Worm (Caenorhabditis elegans): ENCODE results near the gene mpst-3.

mpst-3 gene

DNA sequence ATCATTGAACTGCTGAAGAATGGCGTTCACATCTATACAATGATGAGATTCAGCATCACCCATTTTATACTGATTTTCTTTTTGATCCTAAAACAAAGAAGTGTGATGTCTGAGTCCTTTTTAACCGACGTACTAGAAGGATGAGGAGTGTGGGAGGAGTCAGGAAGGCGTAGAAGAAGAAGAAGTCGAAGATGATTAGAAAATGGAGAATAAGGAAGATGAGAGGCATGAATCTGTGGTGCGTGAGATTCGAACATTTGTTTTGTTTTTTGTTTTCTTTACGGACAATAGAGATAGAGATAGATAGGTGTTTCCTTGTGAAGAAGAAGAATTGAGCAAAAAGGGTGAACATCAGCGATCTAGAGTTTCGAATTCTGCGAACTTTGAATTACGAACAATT is 36.9 kb upstream of the mpst-3 start, which contains the start of gene npr-13:
npr-13 (minus strand) TSS at position 101 of the 400 bp plus-strand sequence.
- TF ChIP-seq flh-1 (GFP tag; optimal IDR thresholded peaks at IDR 0.05) (no peak), nhr-237 (tag; optimal IDR thresholded peaks at IDR 0.05) (no peak), lin-13 (tag; optimal IDR thresholded peaks at IDR 0.05) (no peak), lin-32 (GFP tag; optimal IDR thresholded peaks at IDR 0.05) (no peak), hlh-1 (tag; optimal IDR thresholded peaks at IDR 0.05) (no peak), pha-4 (tag; optimal IDR thresholded peaks at IDR 0.05) (no peak), sptf-1 (tag; optimal IDR thresholded peaks at IDR 0.05) (no peak), ceh-43 (GFP tag; optimal IDR thresholded peaks at IDR 0.05) (no peak), unc-39 (tag; optimal IDR thresholded peaks at IDR 0.05) (no peak), drap-1 (GFP tag; optimal IDR thresholded peaks at IDR 0.05) (no peak), ztf-11 (tag; optimal IDR thresholded peaks at IDR 0.05) (no peak), mls-2 (tag; optimal IDR thresholded peaks at IDR 0.05) (no peak), nhr-28 (tag; optimal IDR thresholded peaks at IDR 0.05) (no peak), mab-5 (tag; optimal IDR thresholded peaks at IDR 0.05) (no peak), elt-1 (tag; optimal IDR thresholded peaks at IDR 0.05; ENCODE audit: borderline replicate concordance, insufficient read depth) (no peak)

DNA sequence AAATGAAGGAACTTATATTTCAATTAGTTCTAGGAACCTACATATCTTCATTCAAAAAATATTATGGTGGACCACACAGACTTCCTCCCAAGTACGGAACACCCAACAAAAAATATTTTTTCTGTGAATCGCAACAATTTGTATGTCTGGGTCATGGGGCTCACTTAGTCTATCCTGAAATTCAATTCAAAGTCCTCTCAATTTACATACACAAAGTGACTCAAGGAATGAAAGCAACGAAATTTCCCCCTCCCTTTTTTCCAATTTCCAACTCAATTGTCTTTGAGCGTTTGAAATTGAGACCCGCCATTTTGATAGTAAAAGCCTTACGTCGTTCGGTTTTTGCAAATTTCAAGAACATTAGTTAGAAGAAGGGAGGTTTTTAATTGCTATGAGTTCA is 36.1 kb upstream of the mpst-3 start:
- TF ChIP-seq nhr-28 (tag; optimal IDR thresholded peaks at IDR 0.05) = no peak
- peak; percentile 70 for TF ChIP-seq ces-1 (GFP tag; optimal IDR thresholded peaks at IDR 0.05)

DNA sequence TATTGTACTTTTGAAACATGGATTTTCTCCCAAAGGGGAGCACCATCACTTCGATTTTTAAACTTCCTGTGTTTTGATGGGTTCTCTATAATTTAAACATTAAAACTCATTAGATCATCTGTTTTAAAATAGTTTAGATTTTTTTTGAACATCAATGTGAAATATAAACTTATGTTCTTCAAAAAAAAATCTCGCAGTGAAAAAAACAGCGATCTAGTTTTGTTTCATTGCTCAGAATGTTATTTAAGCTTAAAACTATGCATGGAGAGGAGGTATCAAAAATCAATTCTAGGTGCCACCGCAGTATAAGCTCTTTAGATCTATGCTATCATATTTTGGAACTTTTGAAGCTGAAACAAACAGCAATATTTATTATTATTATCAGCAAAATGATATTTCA is 27.3 kb upstream of the mpst-3 start, which contains the start of gene gcy-14:
gcy-14 (minus strand) TSS at position 101 of the 400 bp plus-strand sequence.
- no peak for TF ChIP-seq lin-13 (tag; optimal IDR thresholded peaks at IDR 0.05)
- TF ChIP-seq elt-3 (tag; optimal IDR thresholded peaks at IDR 0.05) = no peak
- TF ChIP-seq ces-1 (GFP tag; optimal IDR thresholded peaks at IDR 0.05) = no peak
- no peak for TF ChIP-seq lin-32 (GFP tag; optimal IDR thresholded peaks at IDR 0.05)
- TF ChIP-seq unc-62 (GFP tag; optimal IDR thresholded peaks at IDR 0.05) = no peak
- TF ChIP-seq bed-3 (GFP tag; optimal IDR thresholded peaks at IDR 0.05) = no peak
- TF ChIP-seq pha-4 (tag; optimal IDR thresholded peaks at IDR 0.05) = no peak

DNA sequence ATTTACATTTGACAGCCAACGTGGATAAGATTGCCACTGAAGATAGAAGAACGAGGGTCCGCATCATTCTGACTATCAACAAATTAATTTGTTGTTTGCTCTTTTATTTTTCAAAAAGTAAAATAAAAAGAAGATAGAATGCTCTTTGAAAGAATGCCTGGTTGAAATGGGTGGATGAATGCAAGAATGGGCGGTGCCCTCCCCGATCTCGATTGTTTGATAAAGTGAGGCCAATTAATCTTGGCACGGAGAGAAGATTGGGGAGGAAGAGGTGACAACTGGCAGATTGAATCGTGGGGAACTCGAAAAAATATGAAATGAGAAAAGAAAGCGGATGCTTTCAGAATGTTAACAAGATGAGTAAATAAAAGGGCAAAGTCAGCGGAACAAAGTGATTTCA is 24.1 kb upstream of the mpst-3 start, which contains the start of gene ZC412.3:
ZC412.3 (minus strand) TSS at position 183 of the 400 bp plus-strand sequence.
- TF ChIP-seq lin-13 (tag; optimal IDR thresholded peaks at IDR 0.05) (no peak), hlh-1 (tag; optimal IDR thresholded peaks at IDR 0.05) (peak; percentile 19), unc-120 (tag; optimal IDR thresholded peaks at IDR 0.05; ENCODE audit: poor library complexity, severe bottlenecking) (peak; percentile 63)

DNA sequence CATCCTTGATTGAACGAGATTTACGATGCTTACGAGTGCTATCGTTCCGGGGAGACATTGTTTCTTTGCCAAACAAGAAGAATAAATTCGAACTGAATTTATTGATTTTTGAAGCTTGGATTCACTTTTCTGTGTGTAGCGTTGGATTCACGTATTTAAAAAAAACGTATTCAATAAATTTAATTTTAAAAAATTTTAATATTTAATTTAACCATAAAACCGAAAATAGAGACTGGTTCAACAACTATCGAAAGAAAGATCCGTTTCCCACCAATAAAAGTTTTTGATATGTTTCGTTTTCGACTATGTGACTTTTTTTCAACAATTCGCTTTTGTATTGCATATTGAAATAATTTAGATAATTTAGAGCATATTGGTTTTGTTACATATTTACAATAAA is 20.1 kb upstream of the mpst-3 start, which contains the start of gene ZC412.5:
ZC412.5 (minus strand) TSS at position 101 of the 400 bp plus-strand sequence.
- TF ChIP-seq ceh-43 (GFP tag; optimal IDR thresholded peaks at IDR 0.05) = no peak
- no peak for TF ChIP-seq blmp-1 (tag; optimal IDR thresholded peaks at IDR 0.05)
- no peak for TF ChIP-seq cnd-1 (tag; optimal IDR thresholded peaks at IDR 0.05)
- no peak for TF ChIP-seq snpc-4 (tag; optimal IDR thresholded peaks at IDR 0.05)
- no peak for TF ChIP-seq sem-2 (GFP tag; optimal IDR thresholded peaks at IDR 0.05)
- no peak for TF ChIP-seq nhr-28 (tag; optimal IDR thresholded peaks at IDR 0.05)
- no peak for TF ChIP-seq lsy-2 (tag; optimal IDR thresholded peaks at IDR 0.05)
- TF ChIP-seq nhr-12 (tag; optimal IDR thresholded peaks at IDR 0.05) = no peak
- TF ChIP-seq unc-120 (tag; optimal IDR thresholded peaks at IDR 0.05; ENCODE audit: poor library complexity, severe bottlenecking) = no peak
- TF ChIP-seq nhr-76 (tag; optimal IDR thresholded peaks at IDR 0.05) = no peak
- no peak for TF ChIP-seq unc-39 (tag; optimal IDR thresholded peaks at IDR 0.05)
- no peak for TF ChIP-seq ceh-39 (tag; optimal IDR thresholded peaks at IDR 0.05)

DNA sequence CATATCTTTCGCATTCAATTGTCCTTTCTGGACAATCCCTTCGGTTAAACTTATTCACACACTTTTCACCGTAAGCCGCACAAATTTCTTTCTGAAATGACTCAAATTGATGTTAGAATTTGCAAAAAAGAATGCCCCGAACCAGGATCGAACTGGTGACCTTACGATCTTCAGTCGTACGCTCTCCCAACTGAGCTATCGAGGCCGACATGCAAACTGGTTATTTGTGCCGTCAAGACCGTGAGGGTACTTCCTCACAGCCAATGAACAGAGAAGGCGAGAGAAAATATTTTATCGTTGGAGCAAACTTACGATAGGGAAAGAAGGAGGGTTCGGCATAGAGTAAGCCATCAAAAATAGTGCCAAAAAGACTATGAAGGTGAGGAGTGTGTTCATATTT is 19.2 kb upstream of the mpst-3 start:
- TF ChIP-seq nhr-12 (tag; optimal IDR thresholded peaks at IDR 0.05) (no peak), lsy-2 (tag; optimal IDR thresholded peaks at IDR 0.05) (no peak), hlh-1 (tag; optimal IDR thresholded peaks at IDR 0.05) (no peak), snpc-4 (tag; optimal IDR thresholded peaks at IDR 0.05) (no peak), unc-62 (GFP tag; optimal IDR thresholded peaks at IDR 0.05) (no peak), ztf-11 (tag; optimal IDR thresholded peaks at IDR 0.05) (no peak), tbx-8 (GFP tag; optimal IDR thresholded peaks at IDR 0.05) (no peak), flh-1 (GFP tag; optimal IDR thresholded peaks at IDR 0.05) (no peak), ham-2 (GFP tag; optimal IDR thresholded peaks at IDR 0.05) (no peak), mab-5 (tag; optimal IDR thresholded peaks at IDR 0.05) (no peak), lin-13 (tag; optimal IDR thresholded peaks at IDR 0.05) (no peak), elt-1 (tag; optimal IDR thresholded peaks at IDR 0.05; ENCODE audit: borderline replicate concordance, insufficient read depth) (no peak), ceh-83 (GFP tag; optimal IDR thresholded peaks at IDR 0.05) (peak; percentile 38), ces-1 (GFP tag; optimal IDR thresholded peaks at IDR 0.05) (no peak), M03D4.4 (tag; optimal IDR thresholded peaks at IDR 0.05) (peak; percentile 60), sem-2 (GFP tag; optimal IDR thresholded peaks at IDR 0.05) (peak; percentile 62), nhr-2 (tag; optimal IDR thresholded peaks at IDR 0.05) (no peak), ceh-43 (GFP tag; optimal IDR thresholded peaks at IDR 0.05) (no peak), unc-39 (tag; optimal IDR thresholded peaks at IDR 0.05) (no peak), bed-3 (GFP tag; optimal IDR thresholded peaks at IDR 0.05) (peak; percentile 20), nhr-237 (tag; optimal IDR thresholded peaks at IDR 0.05) (no peak), ceh-39 (tag; optimal IDR thresholded peaks at IDR 0.05) (no peak), mls-2 (tag; optimal IDR thresholded peaks at IDR 0.05) (no peak), nhr-76 (tag; optimal IDR thresholded peaks at IDR 0.05) (no peak), sptf-1 (tag; optimal IDR thresholded peaks at IDR 0.05) (peak; percentile 52), unc-120 (tag; optimal IDR thresholded peaks at IDR 0.05; ENCODE audit: poor library complexity, severe bottlenecking) (peak; percentile 32), cnd-1 (tag; optimal IDR thresholded peaks at IDR 0.05) (peak; percentile 19), nhr-28 (tag; optimal IDR thresholded peaks at IDR 0.05) (no peak), pha-4 (tag; optimal IDR thresholded peaks at IDR 0.05) (no peak), zip-8 (tag; optimal IDR thresholded peaks at IDR 0.05) (no peak), drap-1 (GFP tag; optimal IDR thresholded peaks at IDR 0.05) (peak; percentile 85), elt-3 (tag; optimal IDR thresholded peaks at IDR 0.05) (no peak), mep-1 (tag; optimal IDR thresholded peaks at IDR 0.05) (no peak), blmp-1 (tag; optimal IDR thresholded peaks at IDR 0.05) (no peak)
